Fruit fly (Drosophila melanogaster): Measurements from ENCODE around the gene CG31668.

CG31668 gene

DNA sequence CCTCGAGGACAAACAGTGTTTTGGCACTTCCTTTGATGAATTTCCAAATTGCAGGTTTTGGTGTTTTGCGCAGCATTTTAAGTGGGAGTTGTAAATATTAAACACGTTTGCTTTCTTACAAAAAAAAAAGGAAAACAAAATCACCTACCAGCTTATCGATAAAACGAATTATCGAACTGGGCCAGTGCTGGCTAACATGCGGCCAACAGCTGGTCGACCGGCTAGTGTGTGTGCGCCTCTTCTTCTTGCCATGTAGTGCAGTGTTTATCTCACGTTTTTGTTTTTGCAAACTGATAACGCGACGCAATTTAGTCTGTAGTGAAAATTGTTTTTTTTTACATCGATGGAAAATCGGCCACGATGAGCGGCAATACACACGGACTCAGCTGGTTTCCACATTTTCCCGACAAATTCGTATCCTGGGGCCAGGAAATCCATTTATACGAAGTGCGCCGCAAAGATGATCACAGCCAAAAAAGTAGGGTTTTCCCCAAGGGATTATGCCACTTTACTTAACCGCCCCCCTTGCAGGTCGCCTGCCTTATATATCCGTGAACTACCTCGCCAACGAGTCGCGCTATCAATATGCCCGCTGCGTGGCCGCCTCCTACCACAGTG lies 11.2 kb upstream of the CG31668 start, which contains the start of the genes CG15386, CG42371 and mio (continued):
- peak; percentile 81 for TF ChIP-seq CG14710 (tag; optimal IDR thresholded peaks at IDR 0.05)
- TF ChIP-seq exex (tag; optimal IDR thresholded peaks at IDR 0.05): peak; percentile 28
- peak; percentile 53 for TF ChIP-seq E2f2 (GFP tag; IDR thresholded peaks at IDR 0.05)
- peak; percentile 59 for TF ChIP-seq Bgb (GFP tag; IDR thresholded peaks at IDR 0.05; ENCODE audit: partially characterized antibody)
- TF ChIP-seq unpg (GFP tag; optimal IDR thresholded peaks at IDR 0.05): no peak
- TF ChIP-seq Atf6 (GFP tag; IDR thresholded peaks at IDR 0.05): 0 out of 2 replicates have a peak, but pooled peaks have one; percentile 19
- peak; percentile 39 for TF ChIP-seq CG17186 (GFP tag; optimal IDR thresholded peaks at IDR 0.05)
- peak; percentile 52 for TF ChIP-seq BEAF-32 (GFP tag; optimal IDR thresholded peaks at IDR 0.05)
- no peak for TF ChIP-seq phol (tag; optimal IDR thresholded peaks at IDR 0.05)
- no peak; the same call in 2 of the 3 replicates for TF ChIP-seq HLH4C (GFP tag; IDR thresholded peaks at IDR 0.05; ENCODE audit: partially characterized antibody)
- peak; percentile 9 for TF ChIP-seq CoRest (tag; optimal IDR thresholded peaks at IDR 0.05)
- TF ChIP-seq dmrt99B (tag; optimal IDR thresholded peaks at IDR 0.05): no peak
- TF ChIP-seq Opbp (GFP tag; IDR thresholded peaks at IDR 0.05; ENCODE audit: partially characterized antibody): peak; percentile 52; the same call in 1 of the 3 replicates
- no peak for TF ChIP-seq Side (GFP tag; optimal IDR thresholded peaks at IDR 0.05)
- peak; percentile 53 for TF ChIP-seq unc-4 (GFP tag; IDR thresholded peaks at IDR 0.05; ENCODE audit: partially characterized antibody)
- TF ChIP-seq CG11695 (GFP tag; IDR thresholded peaks at IDR 0.05): 0 out of 3 replicates have a peak, but pooled peaks have one; percentile 23
- no peak for TF ChIP-seq tna (GFP tag; IDR thresholded peaks at IDR 0.05; ENCODE audit: partially characterized antibody)
- peak; percentile 99 for TF ChIP-seq CG17385 (GFP tag; optimal IDR thresholded peaks at IDR 0.05)
- peak; percentile 57; the same call in 1 of the 3 replicates for TF ChIP-seq CG16813 (GFP tag; IDR thresholded peaks at IDR 0.05; ENCODE audit: partially characterized antibody)
- no peak for TF ChIP-seq HLHmδ (GFP tag; optimal IDR thresholded peaks at IDR 0.05)
- peak; percentile 41 for TF ChIP-seq CG1603 (tag; optimal IDR thresholded peaks at IDR 0.05)
- TF ChIP-seq dpn (GFP tag; optimal IDR thresholded peaks at IDR 0.05): peak; percentile 15 to 38
- TF ChIP-seq CG12391 (tag; optimal IDR thresholded peaks at IDR 0.05): peak; percentile 16
- no peak for TF ChIP-seq Hmr (GFP tag; optimal IDR thresholded peaks at IDR 0.05)
- no peak for TF ChIP-seq CG10565 (GFP tag; optimal IDR thresholded peaks at IDR 0.05)

DNA sequence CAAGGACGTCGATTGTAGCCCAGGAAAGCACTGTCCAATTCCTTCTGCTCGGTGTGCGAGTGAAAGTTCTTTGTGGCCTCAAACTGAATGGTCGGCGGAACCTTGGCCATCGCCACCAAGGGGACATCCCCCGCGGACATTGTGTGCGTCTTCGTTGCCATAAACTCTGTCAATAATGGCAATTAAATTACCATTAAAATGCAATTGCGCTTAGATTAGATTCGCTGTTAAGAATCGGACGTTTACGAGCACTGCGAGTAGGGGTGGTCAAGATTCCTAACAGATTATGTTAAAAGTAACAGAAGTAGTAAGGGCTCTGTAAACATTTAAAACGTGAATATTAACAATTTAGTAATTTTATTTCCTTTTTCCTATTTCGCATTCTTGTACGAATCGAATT lies 10.1 kb upstream of the CG31668 start, which contains the start of gene daed:
Gene daed, minus strand, starts transcription at position 247 of the 400 bp plus-strand sequence.
- TF ChIP-seq CG10267 (tag; optimal IDR thresholded peaks at IDR 0.05): peak; percentile 82
- TF ChIP-seq zen (tag; optimal IDR thresholded peaks at IDR 0.05): peak; percentile 99
- no peak for TF ChIP-seq jing (GFP tag; optimal IDR thresholded peaks at IDR 0.05)
- TF ChIP-seq stwl (tag; optimal IDR thresholded peaks at IDR 0.05): peak; percentile 42
- no peak for TF ChIP-seq CG9932 (GFP tag; IDR thresholded peaks at IDR 0.05)
- peak; percentile 22; the same call in 1 of the 2 replicates for TF ChIP-seq Adf1 (GFP tag; IDR thresholded peaks at IDR 0.05)
- no peak for TF ChIP-seq Stat92E (GFP tag; optimal IDR thresholded peaks at IDR 0.05)
- TF ChIP-seq hkb (optimal IDR thresholded peaks at IDR 0.05): no peak
- TF ChIP-seq hkb (GFP tag; IDR thresholded peaks at IDR 0.05): no peak
- no peak for TF ChIP-seq nom (GFP tag; optimal IDR thresholded peaks at IDR 0.05)
- TF ChIP-seq trh (GFP tag; optimal IDR thresholded peaks at IDR 0.05): no peak
- no peak for TF ChIP-seq Atf6 (GFP tag; IDR thresholded peaks at IDR 0.05)
- no peak for TF ChIP-seq YL-1 (GFP tag; optimal IDR thresholded peaks at IDR 0.05)
- peak; percentile 69 for TF ChIP-seq gsb-n (tag; optimal IDR thresholded peaks at IDR 0.05)
- TF ChIP-seq CG2202 (tag; optimal IDR thresholded peaks at IDR 0.05): no peak
- no peak for TF ChIP-seq az2 (GFP tag; optimal IDR thresholded peaks at IDR 0.05)
- TF ChIP-seq CG32767 (GFP tag; IDR thresholded peaks at IDR 0.05): no peak
- TF ChIP-seq CG16813 (GFP tag; IDR thresholded peaks at IDR 0.05; ENCODE audit: partially characterized antibody): no peak
- no peak for TF ChIP-seq crc (GFP tag; optimal IDR thresholded peaks at IDR 0.05)
- peak; percentile 29 for TF ChIP-seq CG4617 (GFP tag; optimal IDR thresholded peaks at IDR 0.05; ENCODE audit: borderline replicate concordance)
- no peak for TF ChIP-seq Taf1 (GFP tag; IDR thresholded peaks at IDR 0.05)
- no peak for TF ChIP-seq CG4730 (GFP tag; IDR thresholded peaks at IDR 0.05)
- TF ChIP-seq her (GFP tag; optimal IDR thresholded peaks at IDR 0.05): no peak
- peak; percentile 84 for TF ChIP-seq CG17568 (GFP tag; optimal IDR thresholded peaks at IDR 0.05)
- TF ChIP-seq Bgb (GFP tag; IDR thresholded peaks at IDR 0.05; ENCODE audit: partially characterized antibody): no peak
- TF ChIP-seq pzg (GFP tag; optimal IDR thresholded peaks at IDR 0.05): peak; percentile 30
